Fruit fly (Drosophila melanogaster) whole organism, wandering third instar larva: Measurements from ENCODE around the gene CG14411.

Experiments
- jim ChIP-seq: fragments of 175-275, 200-325 bp; sonication (Bioruptor generic); optimal IDR thresholded peaks from 2 replicates; lab custom pipeline; 2016; ENCODE audit warnings: missing biosample characterization, mild to moderate bottlenecking, missing genetic modification characterization
- psq ChIP-seq: fragments of 200-800 bp; sonication (Bioruptor generic); optimal IDR thresholded peaks from 3 replicates; lab custom pipeline; 2017; ENCODE audit warnings: missing biosample characterization, mild to moderate bottlenecking, missing genetic modification characterization, moderate library complexity
- tai ChIP-seq: sonication (Bioruptor generic); optimal IDR thresholded peaks from 2 replicates; lab custom pipeline; 2016; ENCODE audit warnings: missing biosample characterization, missing genetic modification characterization

- TF ChIP-seq psq (GFP tag; lab: Kevin White, UChicago) = no peak
- TF ChIP-seq jim (GFP tag; lab: Kevin White, UChicago) = no peak
- TF ChIP-seq tai (GFP tag; lab: Kevin White, UChicago) = no peak
These were observed 30.0 kb downstream of the CG14411 start for dm6 chrX:14862494-14862893.
